Worm (Caenorhabditis elegans) whole organism, L3 larva: Measurements from ENCODE around the gene emb-5.

Source experiments
- R02D3.7 ChIP-seq: fragments of 150-350 bp; optimal IDR thresholded peaks from 2 replicates; lab custom pipeline; 2014; ENCODE audit warnings: missing biosample characterization, missing genetic modification characterization
- ZK546.5 ChIP-seq: sonication (generic microtip); optimal IDR thresholded peaks from 2 replicates; lab custom pipeline; 2017; ENCODE audit warnings: missing biosample characterization, missing genetic modification characterization
- aly-2 ChIP-seq: fragments of 150-350 bp; optimal IDR thresholded peaks from 2 replicates; lab custom pipeline; 2014; ENCODE audit warnings: missing biosample characterization, missing genetic modification characterization
- ama-1 ChIP-seq: fragments of 150-350 bp; optimal IDR thresholded peaks from 2 replicates; lab custom pipeline; 2018
- ceh-16 ChIP-seq: sonication (generic microtip); optimal IDR thresholded peaks from 2 replicates; lab custom pipeline; 2017; ENCODE audit warnings: missing biosample characterization, missing genetic modification characterization
- ceh-28 ChIP-seq: fragments of 150-350 bp; optimal IDR thresholded peaks from 2 replicates; lab custom pipeline; 2014; ENCODE audit warnings: missing biosample characterization, missing genetic modification reagents, missing genetic modification characterization
- ceh-82 ChIP-seq: fragments of 150-350 bp; optimal IDR thresholded peaks from 2 replicates; lab custom pipeline; 2014; ENCODE audit warnings: missing biosample characterization, missing genetic modification characterization
- ceh-9 ChIP-seq: sonication (generic microtip); optimal IDR thresholded peaks from 2 replicates; lab custom pipeline; 2018; ENCODE audit warnings: missing biosample characterization, missing genetic modification characterization
- daf-12 ChIP-seq: fragments of 150-350 bp; optimal IDR thresholded peaks from 2 replicates; lab custom pipeline; 2014; ENCODE audit warnings: missing biosample characterization, missing genetic modification reagents, missing genetic modification characterization
- egl-27 ChIP-seq: sonication (generic microtip); optimal IDR thresholded peaks from 4 replicates; lab custom pipeline; 2017; ENCODE audit warnings: missing biosample characterization, missing genetic modification reagents, missing genetic modification characterization
- egl-5 ChIP-seq: fragments of 150-350 bp; optimal IDR thresholded peaks from 2 replicates; lab custom pipeline; 2017; ENCODE audit warnings: missing biosample characterization, missing genetic modification reagents, missing genetic modification characterization, inconsistent platforms
- elt-1 ChIP-seq: fragments of 150-350 bp; optimal IDR thresholded peaks from 2 replicates; lab custom pipeline; 2014; ENCODE audit warnings: missing biosample characterization, missing genetic modification characterization
- elt-2 ChIP-seq: sonication (generic microtip); optimal IDR thresholded peaks from 2 replicates; lab custom pipeline; 2016; ENCODE audit warnings: missing genetic modification reagents, mild to moderate bottlenecking, missing genetic modification characterization, missing compliant biosample characterization
- elt-3 ChIP-seq, 3 experiments: fragments of 150-350 bp in 1 of 3; sonication (generic microtip) in 2 of 3; optimal IDR thresholded peaks; 2 replicates in 2 of 3; 4 replicates in 1 of 3; lab custom pipeline; 2014 to 2017; ENCODE audit warnings: missing biosample characterization in 3 of 3, missing genetic modification characterization in 3 of 3
- eor-1 ChIP-seq, 2 experiments: fragments of 150-350 bp; optimal IDR thresholded peaks; 2 replicates each; lab custom pipeline; 2014 to 2018; ENCODE audit warnings: missing biosample characterization in 2 of 2, missing genetic modification characterization in 2 of 2
- fkh-10 ChIP-seq: sonication (generic microtip); optimal IDR thresholded peaks from 2 replicates; lab custom pipeline; 2017; ENCODE audit warnings: missing biosample characterization, missing genetic modification reagents, missing genetic modification characterization
- fkh-2 ChIP-seq: fragments of 150-350 bp; optimal IDR thresholded peaks from 2 replicates; lab custom pipeline; 2014; ENCODE audit warnings: missing biosample characterization, missing genetic modification reagents, missing genetic modification characterization
- fos-1 ChIP-seq: fragments of 150-350 bp; optimal IDR thresholded peaks from 2 replicates; lab custom pipeline; 2014; ENCODE audit warnings: missing biosample characterization, missing genetic modification characterization
- hmg-11 ChIP-seq: sonication (generic microtip); optimal IDR thresholded peaks from 2 replicates; lab custom pipeline; 2016; ENCODE audit warnings: missing genetic modification characterization, missing compliant biosample characterization
- jun-1 ChIP-seq: fragments of 150-350 bp; optimal IDR thresholded peaks from 2 replicates; lab custom pipeline; 2014; ENCODE audit warnings: missing biosample characterization, missing genetic modification reagents, missing genetic modification characterization
- lin-15B ChIP-seq: fragments of 150-350 bp; optimal IDR thresholded peaks from 2 replicates; lab custom pipeline; 2014; ENCODE audit warnings: missing biosample characterization, missing genetic modification characterization
- lin-39 ChIP-seq: fragments of 150-350 bp; optimal IDR thresholded peaks from 2 replicates; lab custom pipeline; 2018; ENCODE audit warnings: missing biosample characterization, missing genetic modification reagents, missing genetic modification characterization
- lsy-12 ChIP-seq: sonication (generic microtip); optimal IDR thresholded peaks from 2 replicates; lab custom pipeline; 2016; ENCODE audit warnings: mild to moderate bottlenecking, missing genetic modification characterization, missing compliant biosample characterization
- mdl-1 ChIP-seq: fragments of 150-350 bp; optimal IDR thresholded peaks from 2 replicates; lab custom pipeline; 2014; ENCODE audit warnings: missing biosample characterization, missing genetic modification characterization
- mml-1 ChIP-seq: fragments of 150-350 bp; sonication (generic microtip); optimal IDR thresholded peaks from 3 replicates; lab custom pipeline; 2014; ENCODE audit warnings: missing biosample characterization, missing genetic modification characterization
- nfya-1 ChIP-seq: sonication (generic microtip); optimal IDR thresholded peaks from 2 replicates; lab custom pipeline; 2017; ENCODE audit warnings: missing genetic modification characterization, mild to moderate bottlenecking, missing compliant biosample characterization, antibody characterized with exemption, moderate library complexity; ENCODE audit not compliant: insufficient read depth
- nhr-11 ChIP-seq: fragments of 150-350 bp; optimal IDR thresholded peaks from 2 replicates; lab custom pipeline; 2014; ENCODE audit warnings: missing biosample characterization, missing genetic modification characterization
- nhr-23 ChIP-seq: fragments of 150-350 bp; optimal IDR thresholded peaks from 2 replicates; lab custom pipeline; 2014; ENCODE audit warnings: missing biosample characterization, missing genetic modification reagents, missing genetic modification characterization
- nhr-237 ChIP-seq: fragments of 150-350 bp; optimal IDR thresholded peaks from 2 replicates; lab custom pipeline; 2014; ENCODE audit warnings: missing biosample characterization, missing genetic modification characterization
- nhr-25 ChIP-seq: sonication (generic microtip); optimal IDR thresholded peaks from 2 replicates; lab custom pipeline; 2017; ENCODE audit warnings: missing biosample characterization, missing genetic modification characterization
- nhr-28 ChIP-seq: fragments of 150-350 bp; optimal IDR thresholded peaks from 2 replicates; lab custom pipeline; 2014; ENCODE audit warnings: missing biosample characterization, missing genetic modification characterization
- nhr-43 ChIP-seq: sonication (generic microtip); optimal IDR thresholded peaks from 2 replicates; lab custom pipeline; 2016; ENCODE audit warnings: mild to moderate bottlenecking, missing genetic modification characterization, missing compliant biosample characterization; ENCODE audit not compliant: poor library complexity, severe bottlenecking
- nhr-67 ChIP-seq: fragments of 150-350 bp; optimal IDR thresholded peaks from 2 replicates; lab custom pipeline; 2014; ENCODE audit warnings: missing biosample characterization, missing genetic modification characterization
- nhr-76 ChIP-seq: fragments of 150-350 bp; sonication (generic microtip); optimal IDR thresholded peaks from 5 replicates; lab custom pipeline; 2014; ENCODE audit warnings: missing biosample characterization, missing genetic modification characterization
- nhr-77 ChIP-seq: fragments of 150-350 bp; optimal IDR thresholded peaks from 2 replicates; lab custom pipeline; 2014; ENCODE audit warnings: missing biosample characterization, missing genetic modification characterization
- pha-4 ChIP-seq: fragments of 150-350 bp; optimal IDR thresholded peaks from 2 replicates; lab custom pipeline; 2014; ENCODE audit warnings: missing biosample characterization, missing genetic modification reagents, missing genetic modification characterization
- pqm-1 ChIP-seq: fragments of 150-350 bp; optimal IDR thresholded peaks from 2 replicates; lab custom pipeline; 2017; ENCODE audit warnings: missing biosample characterization, missing genetic modification characterization, inconsistent platforms
- sea-2 ChIP-seq: fragments of 150-350 bp; sonication (generic microtip); optimal IDR thresholded peaks from 4 replicates; lab custom pipeline; 2014; ENCODE audit warnings: missing biosample characterization, missing genetic modification reagents, missing genetic modification characterization
- snpc-4 ChIP-seq: fragments of 150-350 bp; optimal IDR thresholded peaks from 2 replicates; lab custom pipeline; 2014; ENCODE audit warnings: missing biosample characterization, missing genetic modification characterization
- tbx-2 ChIP-seq: sonication (generic microtip); optimal IDR thresholded peaks from 2 replicates; lab custom pipeline; 2016; ENCODE audit warnings: mild to moderate bottlenecking, missing genetic modification characterization, missing compliant biosample characterization
- unc-39 ChIP-seq: sonication (generic microtip); optimal IDR thresholded peaks from 4 replicates; lab custom pipeline; 2017; ENCODE audit warnings: missing biosample characterization, missing genetic modification characterization
- unc-62 ChIP-seq: fragments of 150-350 bp; sonication (generic microtip); optimal IDR thresholded peaks from 4 replicates; lab custom pipeline; 2014; ENCODE audit warnings: missing biosample characterization, missing genetic modification reagents, missing genetic modification characterization
- zag-1 ChIP-seq: fragments of 150-350 bp; optimal IDR thresholded peaks from 2 replicates; lab custom pipeline; 2014; ENCODE audit warnings: missing biosample characterization, missing genetic modification characterization
- ztf-11 ChIP-seq: fragments of 150-350 bp; optimal IDR thresholded peaks from 2 replicates; lab custom pipeline; 2014; ENCODE audit warnings: missing biosample characterization, missing genetic modification characterization

Gene emb-5

ce11 chrIII:4696903-4697302 is 23.6 kb downstream of the emb-5 start:
- no peak for TF ChIP-seq snpc-4 (tag; lab: Kevin White, UChicago)
- no peak for TF ChIP-seq egl-27 (tag; lab: Kevin White, UChicago)
- no peak for TF ChIP-seq lin-15B (tag; lab: Kevin White, UChicago)
- TF ChIP-seq tbx-2 (tag; lab: Kevin White, UChicago), result no peak
- TF ChIP-seq daf-12, result no peak
- no peak for TF ChIP-seq nhr-25 (tag; lab: Kevin White, UChicago)
- TF ChIP-seq mml-1 (tag; lab: Kevin White, UChicago), result no peak
- no peak for TF ChIP-seq hmg-11
- TF ChIP-seq ceh-9, result no peak
- no peak for TF ChIP-seq lin-39 (tag; lab: Kevin White, UChicago)
- no peak for TF ChIP-seq nhr-76 (tag; lab: Kevin White, UChicago)
- TF ChIP-seq ceh-82, result no peak
- no peak for TF ChIP-seq elt-3 (tag; optimal IDR thresholded peaks at IDR 0.05; lab: Kevin White, UChicago)
- TF ChIP-seq lsy-12 (tag; lab: Kevin White, UChicago), result no peak
- TF ChIP-seq pha-4 (tag; lab: Kevin White, UChicago), result no peak
- no peak for TF ChIP-seq ama-1 (lab: Kevin White, UChicago)
- TF ChIP-seq zag-1 (tag; lab: Kevin White, UChicago), result no peak
- no peak for TF ChIP-seq ztf-11 (tag; lab: Kevin White, UChicago)

DNA sequence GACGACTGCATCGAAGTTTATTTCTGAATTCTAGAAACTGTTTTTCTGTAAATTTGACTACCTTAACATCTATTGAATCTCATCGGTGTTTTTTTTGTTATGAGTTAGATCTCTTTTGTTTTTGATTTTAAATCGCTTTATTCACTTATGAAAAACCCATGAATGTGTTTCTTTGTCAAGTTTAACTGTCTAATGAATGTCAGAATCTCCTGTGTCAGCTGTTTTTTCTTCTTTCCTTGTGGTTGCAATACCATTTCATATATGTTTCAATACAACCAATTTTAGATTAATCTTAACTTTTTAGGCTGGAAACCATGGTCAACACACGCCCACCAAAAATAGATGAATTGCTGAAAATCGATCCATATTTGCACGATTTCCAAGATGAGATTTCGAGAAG is 25.4 kb downstream of the emb-5 start, which contains the start of gene T04A8.7:
Gene T04A8.7 (plus strand): TSS at position 301 of the 400 bp plus-strand sequence.
- TF ChIP-seq ceh-28 (tag; lab: Kevin White, UChicago) (no peak), pqm-1 (no peak), elt-2 (tag; lab: Kevin White, UChicago) (no peak), lin-15B (tag; lab: Kevin White, UChicago) (no peak), ZK546.5 (tag; lab: Kevin White, UChicago) (no peak), jun-1 (tag; lab: Kevin White, UChicago) (no peak), R02D3.7 (no peak), ztf-11 (tag; lab: Kevin White, UChicago) (no peak), fkh-2 (tag; lab: Kevin White, UChicago) (no peak), mdl-1 (no peak), daf-12 (no peak), ceh-82 (no peak), ceh-16 (tag; lab: Kevin White, UChicago) (no peak), egl-5 (tag; lab: Kevin White, UChicago) (no peak), egl-27 (tag; lab: Kevin White, UChicago) (no peak), nhr-25 (tag; lab: Kevin White, UChicago) (no peak), nhr-23 (tag; lab: Kevin White, UChicago) (no peak), nhr-237 (tag; lab: Kevin White, UChicago) (no peak)

- TF ChIP-seq ceh-82, result no peak
Observed at ce11 chrIII:4693695-4694094, 26.8 kb downstream of the emb-5 start, which contains the start of gene T04A8.8. TSS of gene T04A8.8 (plus strand) at chrIII:4693995.

ce11 chrIII:4693281-4693680 is 27.2 kb downstream of the emb-5 start, which contains the start of gene nifk-1:
TSS of gene nifk-1 (minus strand) at chrIII:4693307.
- TF ChIP-seq nhr-11 (tag; lab: Kevin White, UChicago), result no peak
- TF ChIP-seq nfya-1, result peak; percentile 65
- TF ChIP-seq snpc-4 (tag; lab: Kevin White, UChicago), result peak; percentile 80
- no peak for TF ChIP-seq fos-1 (tag; lab: Kevin White, UChicago)
- TF ChIP-seq elt-1, result no peak
- no peak for TF ChIP-seq nhr-237 (tag; lab: Kevin White, UChicago)
- TF ChIP-seq lin-39 (tag; lab: Kevin White, UChicago), result peak; percentile 55
- TF ChIP-seq pha-4 (tag; lab: Kevin White, UChicago), result peak; percentile 86
- TF ChIP-seq daf-12, result no peak
- peak; percentile 64 for TF ChIP-seq jun-1 (tag; lab: Kevin White, UChicago)
- TF ChIP-seq nhr-25 (tag; lab: Kevin White, UChicago), result peak; percentile 54
- peak; percentile 70 for TF ChIP-seq lin-15B (tag; lab: Kevin White, UChicago)
- no peak for TF ChIP-seq ceh-82
- no peak for TF ChIP-seq ceh-9
- no peak for TF ChIP-seq mdl-1
- TF ChIP-seq nhr-67 (tag; lab: Kevin White, UChicago), result no peak
- no peak for TF ChIP-seq aly-2 (tag; lab: Kevin White, UChicago)
- TF ChIP-seq ama-1 (lab: Kevin White, UChicago), result peak; percentile 1
- TF ChIP-seq nhr-43 (tag; lab: Kevin White, UChicago), result peak; percentile 6
- TF ChIP-seq fkh-10 (GFP tag; lab: Kevin White, UChicago), result no peak
- no peak for TF ChIP-seq egl-27 (tag; lab: Kevin White, UChicago)
- no peak for TF ChIP-seq nhr-77 (tag; lab: Kevin White, UChicago)
- peak; percentile 12 for TF ChIP-seq pqm-1
- no peak for TF ChIP-seq unc-39 (tag; lab: Kevin White, UChicago)
- TF ChIP-seq tbx-2 (tag; lab: Kevin White, UChicago), result no peak
- TF ChIP-seq ceh-16 (tag; lab: Kevin White, UChicago), result no peak
- peak; percentile 74 for TF ChIP-seq hmg-11
- no peak for TF ChIP-seq nhr-76 (tag; lab: Kevin White, UChicago)
- no peak for TF ChIP-seq lsy-12 (tag; lab: Kevin White, UChicago)
- TF ChIP-seq R02D3.7, result peak; percentile 8
- TF ChIP-seq unc-62, result no peak
- TF ChIP-seq sea-2 (GFP tag; lab: Kevin White, UChicago), result no peak
- no peak for TF ChIP-seq eor-1 (tag; optimal IDR thresholded peaks at IDR 0.05; lab: Kevin White, UChicago)
- no peak for TF ChIP-seq zag-1 (tag; lab: Kevin White, UChicago)
- TF ChIP-seq ztf-11 (tag; lab: Kevin White, UChicago), result no peak
- TF ChIP-seq nhr-28 (tag; lab: Kevin White, UChicago), result no peak
